Worm (Caenorhabditis elegans): ENCODE results near the gene atf-4.

Gene atf-4

ce11 chrX:14771682-14772081 lies 38.9 kb downstream of the atf-4 start, which contains the start of gene Y16B4A.2:
Gene Y16B4A.2, minus strand, starts transcription at chrX:14771851.
- no peak for TF ChIP-seq drap-1 (GFP tag; optimal IDR thresholded peaks at IDR 0.05)
- no peak for TF ChIP-seq ceh-43 (GFP tag; optimal IDR thresholded peaks at IDR 0.05)
- TF ChIP-seq hlh-1 (tag; optimal IDR thresholded peaks at IDR 0.05) = no peak
- TF ChIP-seq sptf-1 (tag; optimal IDR thresholded peaks at IDR 0.05) = no peak
- no peak for TF ChIP-seq cnd-1 (tag; optimal IDR thresholded peaks at IDR 0.05)
- no peak for TF ChIP-seq nhr-237 (tag; optimal IDR thresholded peaks at IDR 0.05)
- TF ChIP-seq unc-62 (GFP tag; optimal IDR thresholded peaks at IDR 0.05) = no peak
- no peak for TF ChIP-seq mls-2 (tag; optimal IDR thresholded peaks at IDR 0.05)
- no peak for TF ChIP-seq ceh-83 (GFP tag; optimal IDR thresholded peaks at IDR 0.05)
- TF ChIP-seq lsy-2 (tag; optimal IDR thresholded peaks at IDR 0.05) = no peak
- no peak for TF ChIP-seq sem-2 (GFP tag; optimal IDR thresholded peaks at IDR 0.05)
- no peak for TF ChIP-seq nhr-28 (tag; optimal IDR thresholded peaks at IDR 0.05)
- TF ChIP-seq snpc-4 (tag; optimal IDR thresholded peaks at IDR 0.05) = no peak
- no peak for TF ChIP-seq ham-2 (GFP tag; optimal IDR thresholded peaks at IDR 0.05)

- no peak for TF ChIP-seq nhr-76 (tag; optimal IDR thresholded peaks at IDR 0.05)
- TF ChIP-seq bed-3 (GFP tag; optimal IDR thresholded peaks at IDR 0.05) = no peak
- TF ChIP-seq lin-32 (GFP tag; optimal IDR thresholded peaks at IDR 0.05) = no peak
- TF ChIP-seq elt-3 (tag; optimal IDR thresholded peaks at IDR 0.05) = no peak
- no peak for TF ChIP-seq lin-13 (tag; optimal IDR thresholded peaks at IDR 0.05)
- TF ChIP-seq sem-2 (GFP tag; optimal IDR thresholded peaks at IDR 0.05) = no peak
- TF ChIP-seq drap-1 (GFP tag; optimal IDR thresholded peaks at IDR 0.05) = no peak
- TF ChIP-seq tbx-8 (GFP tag; optimal IDR thresholded peaks at IDR 0.05) = no peak
- no peak for TF ChIP-seq flh-1 (GFP tag; optimal IDR thresholded peaks at IDR 0.05)
- TF ChIP-seq nhr-237 (tag; optimal IDR thresholded peaks at IDR 0.05) = no peak
- TF ChIP-seq unc-39 (tag; optimal IDR thresholded peaks at IDR 0.05) = no peak
- TF ChIP-seq hlh-1 (tag; optimal IDR thresholded peaks at IDR 0.05) = no peak
- TF ChIP-seq M03D4.4 (tag; optimal IDR thresholded peaks at IDR 0.05) = no peak
- TF ChIP-seq cnd-1 (tag; optimal IDR thresholded peaks at IDR 0.05) = no peak
- no peak for TF ChIP-seq ztf-11 (tag; optimal IDR thresholded peaks at IDR 0.05)
- TF ChIP-seq zip-8 (tag; optimal IDR thresholded peaks at IDR 0.05) = no peak
- no peak for TF ChIP-seq nhr-28 (tag; optimal IDR thresholded peaks at IDR 0.05)
Measured at ce11 chrX:14770336-14770735, 40.3 kb downstream of the atf-4 start.

ce11 chrX:14768989-14769388 lies 41.6 kb downstream of the atf-4 start:
- no peak for TF ChIP-seq blmp-1 (tag; optimal IDR thresholded peaks at IDR 0.05)

- TF ChIP-seq ceh-83 (GFP tag; optimal IDR thresholded peaks at IDR 0.05) = no peak
- TF ChIP-seq hlh-1 (tag; optimal IDR thresholded peaks at IDR 0.05) = no peak
- no peak for TF ChIP-seq mls-2 (tag; optimal IDR thresholded peaks at IDR 0.05)
Measured at ce11 chrX:14767813-14768212, 42.8 kb downstream of the atf-4 start.

- no peak for TF ChIP-seq ces-1 (GFP tag; optimal IDR thresholded peaks at IDR 0.05)
- TF ChIP-seq mls-2 (tag; optimal IDR thresholded peaks at IDR 0.05) = peak; percentile 2
Measured at ce11 chrX:14761021-14761420, 49.6 kb downstream of the atf-4 start, which contains the start of gene C05G5.5. Gene C05G5.5, minus strand, starts transcription at chrX:14761121.

- no peak for TF ChIP-seq nhr-2 (tag; optimal IDR thresholded peaks at IDR 0.05)
- TF ChIP-seq mab-5 (tag; optimal IDR thresholded peaks at IDR 0.05) = no peak
- no peak for TF ChIP-seq ceh-39 (tag; optimal IDR thresholded peaks at IDR 0.05)
- no peak for TF ChIP-seq mep-1 (tag; optimal IDR thresholded peaks at IDR 0.05)
- no peak for TF ChIP-seq zip-8 (tag; optimal IDR thresholded peaks at IDR 0.05)
- no peak for TF ChIP-seq ces-1 (GFP tag; optimal IDR thresholded peaks at IDR 0.05)
- no peak for TF ChIP-seq ceh-83 (GFP tag; optimal IDR thresholded peaks at IDR 0.05)
- TF ChIP-seq unc-62 (GFP tag; optimal IDR thresholded peaks at IDR 0.05) = no peak
- no peak for TF ChIP-seq nhr-76 (tag; optimal IDR thresholded peaks at IDR 0.05)
- TF ChIP-seq lsy-2 (tag; optimal IDR thresholded peaks at IDR 0.05) = no peak
- no peak for TF ChIP-seq blmp-1 (tag; optimal IDR thresholded peaks at IDR 0.05)
- no peak for TF ChIP-seq ham-2 (GFP tag; optimal IDR thresholded peaks at IDR 0.05)
- no peak for TF ChIP-seq M03D4.4 (tag; optimal IDR thresholded peaks at IDR 0.05)
- no peak for TF ChIP-seq bed-3 (GFP tag; optimal IDR thresholded peaks at IDR 0.05)
Measured at ce11 chrX:14760166-14760565, 50.4 kb downstream of the atf-4 start.

Data from whole organism, mixed stage, embryonic.